Worm (Caenorhabditis elegans) whole organism, L4 larva: ENCODE results near the gene smg-8.

Experiments
- F26F4.8 ChIP-seq: fragments of 200-800 bp; sonication (Bioruptor generic); conservative IDR thresholded peaks from 2 replicates; pipeline ENCODE4 v1.3.6; 2022; ENCODE audit warnings: missing genetic modification characterization, missing compliant biosample characterization
- F37D6.2 ChIP-seq: sonication (generic microtip); optimal IDR thresholded peaks from 2 replicates; lab custom pipeline; 2016; ENCODE audit warnings: mild to moderate bottlenecking, missing genetic modification characterization, missing compliant biosample characterization
- F49E8.2 ChIP-seq: sonication (generic microtip); optimal IDR thresholded peaks from 2 replicates; lab custom pipeline; 2016; ENCODE audit warnings: missing compliant biosample characterization, mild to moderate bottlenecking, missing genetic modification characterization, borderline replicate concordance
- Y48G9A.11 ChIP-seq: fragments of 200-800 bp; sonication (Bioruptor generic); IDR thresholded peaks from 2 replicates; pipeline ENCODE4 v1.3.6; 2022; ENCODE audit warnings: missing genetic modification reagents, missing genetic modification characterization, missing compliant biosample characterization
- aha-1 ChIP-seq: fragments of 150-350 bp; peaks from one replicate; lab custom pipeline; 2014; ENCODE audit warnings: missing biosample characterization, missing genetic modification characterization
- arid-1 ChIP-seq: fragments of 200-800 bp; sonication (Bioruptor generic); conservative IDR thresholded peaks from 2 replicates; pipeline ENCODE4 v1.3.6; 2022; ENCODE audit warnings: missing genetic modification reagents, missing genetic modification characterization, missing compliant biosample characterization
- attf-4 ChIP-seq: sonication (generic microtip); optimal IDR thresholded peaks from 3 replicates; lab custom pipeline; 2017; ENCODE audit warnings: missing biosample characterization, missing genetic modification characterization
- ceh-28 ChIP-seq: fragments of 150-350 bp; optimal IDR thresholded peaks from 2 replicates; lab custom pipeline; 2014; ENCODE audit warnings: missing biosample characterization, missing genetic modification reagents, missing genetic modification characterization
- ceh-32 ChIP-seq: sonication (generic microtip); optimal IDR thresholded peaks from 2 replicates; lab custom pipeline; 2016; ENCODE audit warnings: mild to moderate bottlenecking, missing genetic modification characterization, missing compliant biosample characterization; ENCODE audit not compliant: poor library complexity
- ceh-44 ChIP-seq: fragments of 200-800 bp; sonication (Bioruptor generic); IDR thresholded peaks from 2 replicates; pipeline ENCODE4 v1.3.6; 2022; ENCODE audit warnings: missing genetic modification reagents, missing genetic modification characterization, missing compliant biosample characterization
- ces-1 ChIP-seq: fragments of 150-350 bp; sonication (generic microtip); optimal IDR thresholded peaks from 4 replicates; lab custom pipeline; 2014; ENCODE audit warnings: missing biosample characterization, missing genetic modification reagents, missing genetic modification characterization
- cey-2 ChIP-seq: sonication (generic microtip); optimal IDR thresholded peaks from 3 replicates; lab custom pipeline; 2017; ENCODE audit warnings: missing genetic modification characterization, mild to moderate bottlenecking, missing compliant biosample characterization, antibody characterized with exemption, borderline replicate concordance; ENCODE audit not compliant: insufficient read depth
- ctbp-1 ChIP-seq: fragments of 200-800 bp; sonication (Bioruptor generic); IDR thresholded peaks from 2 replicates; pipeline ENCODE4 v1.3.6; 2022; ENCODE audit warnings: missing genetic modification reagents, missing genetic modification characterization, missing compliant biosample characterization
- daf-16 ChIP-seq, 3 experiments: sonication (generic microtip); optimal IDR thresholded peaks; 2 replicates each; lab custom pipeline; 2016 to 2017; ENCODE audit warnings: missing genetic modification characterization in 3 of 3, missing genetic modification reagents in 3 of 3, mild to moderate bottlenecking in 2 of 3, missing compliant biosample characterization in 2 of 3, missing biosample characterization in 1 of 3, moderate library complexity in 1 of 3
- dmd-9 ChIP-seq: fragments of 200-800 bp; sonication (Bioruptor generic); IDR thresholded peaks from 2 replicates; pipeline ENCODE4 v1.3.6; 2022; ENCODE audit warnings: missing genetic modification reagents, missing genetic modification characterization, missing compliant biosample characterization
- egl-43 ChIP-seq: fragments of 200-800 bp; sonication (Bioruptor generic); IDR thresholded peaks from 2 replicates; pipeline ENCODE4 v1.3.6; 2022; ENCODE audit warnings: missing genetic modification reagents, missing genetic modification characterization, missing compliant biosample characterization
- fkh-10 ChIP-seq: fragments of 150-350 bp; optimal IDR thresholded peaks from 2 replicates; lab custom pipeline; 2014; ENCODE audit warnings: missing biosample characterization, missing genetic modification reagents, missing genetic modification characterization
- fos-1 ChIP-seq: fragments of 150-350 bp; optimal IDR thresholded peaks from 2 replicates; lab custom pipeline; 2014; ENCODE audit warnings: missing biosample characterization, missing genetic modification characterization
- hif-1 ChIP-seq, 2 experiments: sonication (generic microtip); optimal IDR thresholded peaks; 2 replicates each; lab custom pipeline; 2016 to 2017; ENCODE audit warnings: missing compliant biosample characterization in 2 of 2, missing genetic modification characterization in 2 of 2, missing genetic modification reagents in 2 of 2, missing genotype in 2 of 2, mild to moderate bottlenecking in 1 of 2
- hlh-30 ChIP-seq: sonication (generic microtip); optimal IDR thresholded peaks from 2 replicates; lab custom pipeline; 2017; ENCODE audit warnings: antibody characterized with exemption, mild to moderate bottlenecking, missing genetic modification characterization, missing compliant biosample characterization; ENCODE audit not compliant: insufficient read depth
- hmg-1.1 ChIP-seq: fragments of 200-800 bp; sonication (Bioruptor generic); IDR thresholded peaks from 2 replicates; pipeline ENCODE4 v1.3.6; 2022; ENCODE audit warnings: missing genetic modification reagents, missing genetic modification characterization, missing compliant biosample characterization
- lin-1 ChIP-seq: fragments of 200-800 bp; sonication (Bioruptor generic); IDR thresholded peaks from 2 replicates; pipeline ENCODE4 v1.3.6; 2022; ENCODE audit warnings: missing genetic modification reagents, missing genetic modification characterization, missing compliant biosample characterization
- lin-29 ChIP-seq: fragments of 200-800 bp; sonication (Bioruptor generic); IDR thresholded peaks from 2 replicates; pipeline ENCODE4 v1.3.6; 2022; ENCODE audit warnings: missing genetic modification reagents, missing genetic modification characterization, missing compliant biosample characterization
- lsy-2 ChIP-seq, 2 experiments: fragments of 150-350 bp in 1 of 2; sonication (generic microtip) in 1 of 2; optimal IDR thresholded peaks; 2 replicates each; lab custom pipeline; 2014 to 2017; ENCODE audit warnings: missing biosample characterization in 2 of 2, missing genetic modification characterization in 2 of 2
- madf-5 ChIP-seq, 2 experiments: fragments of 200-800 bp; sonication (Bioruptor generic); IDR thresholded peaks; 2 replicates each; pipeline ENCODE4 v1.3.6; 2022; ENCODE audit warnings: missing compliant biosample characterization in 2 of 2, missing genetic modification characterization in 2 of 2
- madf-9 ChIP-seq: fragments of 200-800 bp; sonication (Bioruptor generic); conservative IDR thresholded peaks from 2 replicates; pipeline ENCODE4 v1.3.6; 2022; ENCODE audit warnings: missing genetic modification reagents, missing genetic modification characterization, missing compliant biosample characterization
- mes-2 ChIP-seq: sonication (generic microtip); optimal IDR thresholded peaks from 2 replicates; lab custom pipeline; 2016; ENCODE audit warnings: missing genotype, mild to moderate bottlenecking, missing genetic modification characterization, missing compliant biosample characterization; ENCODE audit not compliant: poor library complexity, severe bottlenecking
- mxl-3 ChIP-seq: fragments of 200-800 bp; sonication (Bioruptor generic); optimal IDR thresholded peaks from 2 replicates; lab custom pipeline; 2018; ENCODE audit warnings: mild to moderate bottlenecking, missing genetic modification characterization, missing compliant biosample characterization
- nhr-10 ChIP-seq: fragments of 150-350 bp; optimal IDR thresholded peaks from 2 replicates; lab custom pipeline; 2014; ENCODE audit warnings: missing biosample characterization, missing genetic modification characterization
- nhr-6 ChIP-seq: fragments of 150-350 bp; optimal IDR thresholded peaks from 2 replicates; lab custom pipeline; 2014; ENCODE audit warnings: missing biosample characterization, missing genetic modification characterization
- nhr-77 ChIP-seq: fragments of 150-350 bp; optimal IDR thresholded peaks from 2 replicates; lab custom pipeline; 2014; ENCODE audit warnings: missing biosample characterization, missing genetic modification characterization
- php-3 ChIP-seq: fragments of 200-800 bp; sonication (Bioruptor generic); IDR thresholded peaks from 2 replicates; pipeline ENCODE4 v1.3.6; 2022; ENCODE audit warnings: missing genetic modification reagents, missing genetic modification characterization, missing compliant biosample characterization
- saeg-2 ChIP-seq: fragments of 200-800 bp; sonication (Bioruptor generic); IDR thresholded peaks from 2 replicates; pipeline ENCODE4 v1.3.6; 2022; ENCODE audit warnings: missing genetic modification reagents, missing genetic modification characterization, missing compliant biosample characterization
- sdz-12 ChIP-seq: fragments of 200-800 bp; sonication (Bioruptor generic); optimal IDR thresholded peaks from 2 replicates; lab custom pipeline; 2018; ENCODE audit warnings: mild to moderate bottlenecking, missing genetic modification characterization, missing compliant biosample characterization
- set-16 ChIP-seq: fragments of 200-800 bp; sonication (Bioruptor generic); IDR thresholded peaks from 2 replicates; pipeline ENCODE4 v1.3.6; 2022; ENCODE audit warnings: missing genetic modification reagents, missing genetic modification characterization, missing compliant biosample characterization
- snpc-1.2 ChIP-seq: fragments of 200-800 bp; sonication (Bioruptor generic); IDR thresholded peaks from 2 replicates; pipeline ENCODE4 v1.3.6; 2022; ENCODE audit warnings: missing genetic modification reagents, missing genetic modification characterization, missing compliant biosample characterization
- spr-1 ChIP-seq: sonication (generic microtip); optimal IDR thresholded peaks from 2 replicates; lab custom pipeline; 2016; ENCODE audit warnings: mild to moderate bottlenecking, missing genetic modification characterization, missing compliant biosample characterization
- tag-97 ChIP-seq: fragments of 200-800 bp; sonication (Bioruptor generic); IDR thresholded peaks from 2 replicates; pipeline ENCODE4 v1.3.6; 2022; ENCODE audit warnings: missing genetic modification characterization, missing compliant biosample characterization
- unc-62 ChIP-seq, 3 experiments: fragments of 150-350 bp in 1 of 3; sonication (generic microtip); optimal IDR thresholded peaks in 2 of 3; peaks in 1 of 3; 1 replicate in 1 of 3; 2 replicates in 2 of 3; lab custom pipeline; 2014 to 2017; ENCODE audit warnings: missing biosample characterization in 3 of 3, missing genetic modification characterization in 3 of 3, missing genetic modification reagents in 3 of 3, missing genotype in 1 of 3
- vab-7 ChIP-seq: fragments of 200-800 bp; sonication (Bioruptor generic); IDR thresholded peaks from 2 replicates; pipeline ENCODE4 v1.3.6; 2022; ENCODE audit warnings: missing genetic modification reagents, missing genetic modification characterization, missing compliant biosample characterization

Gene smg-8

DNA sequence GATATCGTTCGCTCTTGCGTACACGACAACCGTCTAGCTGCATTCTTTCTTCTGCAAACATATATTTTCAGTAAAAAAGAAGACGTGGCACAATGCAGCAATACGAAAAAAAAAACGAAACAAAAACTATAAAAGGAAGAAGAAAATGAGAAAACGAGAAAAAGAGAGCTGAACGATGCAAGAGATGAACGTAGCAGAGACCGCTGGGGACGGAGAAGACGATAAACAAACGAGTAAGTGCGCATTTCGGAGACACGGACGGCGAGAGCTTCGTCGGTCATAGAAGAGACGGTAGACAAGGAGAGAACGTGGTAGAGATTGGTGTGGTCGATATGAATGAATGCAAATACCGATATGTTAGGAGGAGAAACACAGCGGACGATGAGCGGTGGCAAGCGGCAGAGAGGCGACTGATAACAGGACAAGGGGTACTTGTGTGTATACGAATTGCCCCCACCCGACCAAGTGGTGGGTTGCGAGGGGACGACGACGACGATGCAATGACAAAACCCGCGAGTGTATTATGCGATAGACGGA, 3.2 kb upstream of the smg-8 start, which contains the start of gene K04B12.2 (continued):
- TF ChIP-seq unc-62 (GFP tag; optimal IDR thresholded peaks at IDR 0.05 in 1 of 2; lab: Kevin White, UChicago): peak in 1 of 2 experiments; percentile 51
- no peak for TF ChIP-seq unc-62 (tag; optimal IDR thresholded peaks at IDR 0.05; lab: Kevin White, UChicago)
- no peak for TF ChIP-seq cey-2
- peak; percentile 16 to 62 for TF ChIP-seq daf-16 (GFP tag; optimal IDR thresholded peaks at IDR 0.05; lab: Kevin White, UChicago)
- TF ChIP-seq daf-16 (tag; optimal IDR thresholded peaks at IDR 0.05; lab: Kevin White, UChicago): peak; percentile 90

DNA sequence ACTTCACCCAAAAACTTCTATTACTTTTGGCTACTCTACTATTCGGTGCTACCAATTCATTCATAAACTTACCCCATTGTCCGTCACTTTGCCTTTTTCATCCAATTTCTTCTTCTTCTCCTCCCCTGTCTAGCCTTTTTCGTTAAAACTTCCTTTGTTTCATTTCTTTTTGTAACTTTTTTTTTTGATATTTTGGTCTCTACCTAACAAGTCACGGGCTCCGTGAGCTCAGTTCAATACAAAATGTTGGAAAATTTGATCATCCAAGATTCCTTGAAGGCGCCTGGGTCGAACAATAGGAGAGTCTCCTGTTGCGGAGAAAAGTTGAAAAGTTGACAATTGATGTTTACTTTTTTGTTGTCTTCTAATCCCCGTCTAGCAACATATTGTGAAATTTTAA, 10.7 kb downstream of the smg-8 start:
- TF ChIP-seq aha-1 (tag; lab: Kevin White, UChicago) (peak; percentile 50), hmg-1.1 (no peak), tag-97 (GFP tag; lab: Robert Waterston, UW) (no peak), spr-1 (no peak), cey-2 (no peak), dmd-9 (GFP tag; lab: Robert Waterston, UW) (no peak), fkh-10 (GFP tag; lab: Kevin White, UChicago) (peak; percentile 45), madf-5 (GFP tag; IDR thresholded peaks at IDR 0.05; lab: Robert Waterston, UW) (no peak), F49E8.2 (tag; lab: Kevin White, UChicago) (no peak)
- TF ChIP-seq, all 104 proteins: peak for 2

DNA sequence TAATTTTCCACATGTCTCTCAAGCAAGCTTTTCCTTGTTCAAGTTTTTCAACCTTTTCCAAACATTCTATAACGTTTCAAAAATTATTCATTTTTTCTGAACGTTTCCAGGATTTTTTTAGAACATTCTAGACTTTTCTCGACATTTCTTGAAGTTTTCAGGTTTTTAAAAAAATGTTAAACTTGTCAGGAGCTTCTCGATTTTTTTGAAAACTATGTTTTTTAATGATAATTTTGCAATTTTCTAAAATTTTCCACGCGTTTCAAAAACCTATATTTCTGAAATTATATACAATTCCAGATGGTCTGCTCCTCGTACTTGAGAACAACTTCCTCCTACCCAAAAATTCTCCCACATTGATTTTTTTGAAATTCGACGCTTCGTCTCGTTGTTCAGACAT, 14.1 kb downstream of the smg-8 start, which contains the start of gene dmsr-6:
TSS of gene dmsr-6 (plus strand) at position 301 of the 400 bp plus-strand sequence.
- TF ChIP-seq lin-29 (GFP tag; lab: Robert Waterston, UW): no peak
- TF ChIP-seq sdz-12 (GFP tag; lab: Kevin White, UChicago): no peak
- TF ChIP-seq mxl-3 (GFP tag; lab: Kevin White, UChicago): no peak
- TF ChIP-seq php-3: no peak
- TF ChIP-seq Y48G9A.11 (GFP tag; lab: Robert Waterston, UW): no peak
- no peak for TF ChIP-seq attf-4 (tag; lab: Kevin White, UChicago)
- no peak for TF ChIP-seq nhr-77 (tag; lab: Kevin White, UChicago)
- no peak for TF ChIP-seq madf-9 (GFP tag; lab: Robert Waterston, UW)
- TF ChIP-seq arid-1: no peak
- no peak for TF ChIP-seq ctbp-1
- TF ChIP-seq nhr-10: no peak

DNA sequence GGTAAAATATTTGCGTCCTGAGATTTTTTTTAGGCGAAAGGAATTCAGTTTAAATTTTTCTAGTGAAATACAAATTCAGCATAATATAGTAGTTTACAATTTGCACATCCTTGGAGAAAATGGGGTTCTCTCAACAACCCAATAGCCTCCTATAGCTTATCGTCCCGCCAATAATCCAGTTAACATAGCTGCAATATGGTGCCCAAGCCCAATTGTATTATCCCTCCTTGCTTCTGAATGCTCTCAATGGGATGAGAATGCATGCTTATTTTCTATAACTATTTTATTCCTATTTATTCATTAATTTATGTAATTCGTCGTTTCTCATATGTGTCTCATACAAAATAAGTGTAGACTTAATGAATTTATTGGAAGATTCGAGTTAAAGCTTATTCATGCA, 28.8 kb downstream of the smg-8 start:
- no peak for TF ChIP-seq vab-7 (GFP tag; lab: Robert Waterston, UW)
- TF ChIP-seq snpc-1.2 (GFP tag; lab: Robert Waterston, UW): no peak
- no peak for TF ChIP-seq lin-1
- TF ChIP-seq ceh-44 (GFP tag; lab: Robert Waterston, UW): no peak
- no peak for TF ChIP-seq aha-1 (tag; lab: Kevin White, UChicago)
- no peak for TF ChIP-seq egl-43 (GFP tag; lab: Robert Waterston, UW)
- no peak for TF ChIP-seq saeg-2
- no peak for TF ChIP-seq F26F4.8 (GFP tag; lab: Robert Waterston, UW)
- no peak for TF ChIP-seq F37D6.2
- no peak for TF ChIP-seq ceh-28 (tag; lab: Kevin White, UChicago)

DNA sequence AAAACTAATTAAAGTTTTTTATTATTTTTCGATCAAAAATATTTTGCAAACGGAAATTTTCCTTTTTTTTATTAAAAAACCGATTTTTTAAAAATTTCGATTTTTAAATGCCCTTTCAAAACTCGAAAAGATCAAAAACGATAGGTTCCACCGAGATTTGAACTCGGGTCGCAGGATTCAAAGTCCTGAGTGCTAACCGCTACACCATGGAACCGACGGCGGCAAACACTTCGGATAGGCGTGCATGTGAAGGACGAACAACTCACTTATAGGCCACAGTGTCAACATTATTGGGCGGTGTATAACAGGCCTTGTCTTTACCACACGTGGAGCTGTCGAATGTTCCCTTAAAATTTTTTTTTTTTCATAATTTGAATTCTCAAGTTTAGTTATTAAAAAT, 33.5 kb downstream of the smg-8 start:
- TF ChIP-seq hif-1 (tag; optimal IDR thresholded peaks at IDR 0.05; lab: Kevin White, UChicago): no peak
- TF ChIP-seq mes-2 (tag; lab: Kevin White, UChicago): peak; percentile 71
- no peak for TF ChIP-seq ces-1
- TF ChIP-seq lsy-2 (tag; optimal IDR thresholded peaks at IDR 0.05; lab: Kevin White, UChicago): peak in 1 of 2 experiments; percentile 16
- TF ChIP-seq spr-1: no peak
- TF ChIP-seq nhr-6 (tag; lab: Kevin White, UChicago): peak; percentile 9
- no peak for TF ChIP-seq lin-29 (GFP tag; lab: Robert Waterston, UW)
- TF ChIP-seq php-3: peak; percentile 19; the same call in 1 of the 2 replicates
- TF ChIP-seq daf-16 (GFP tag; optimal IDR thresholded peaks at IDR 0.05; lab: Kevin White, UChicago): no peak
- peak; percentile 64 for TF ChIP-seq daf-16 (tag; optimal IDR thresholded peaks at IDR 0.05; lab: Kevin White, UChicago)
- no peak for TF ChIP-seq fos-1 (tag; lab: Kevin White, UChicago)
- TF ChIP-seq aha-1 (tag; lab: Kevin White, UChicago): peak; percentile 54
- no peak for TF ChIP-seq ceh-32 (tag; lab: Kevin White, UChicago)
- 0 out of 4 replicates have a peak, but pooled peaks of 1 of the 2 experiments have one; percentile 20 for TF ChIP-seq madf-5 (GFP tag; IDR thresholded peaks at IDR 0.05; lab: Robert Waterston, UW)
- TF ChIP-seq hlh-30 (tag; lab: Kevin White, UChicago): peak; percentile 28
- no peak for TF ChIP-seq Y48G9A.11 (GFP tag; lab: Robert Waterston, UW)
- TF ChIP-seq madf-9 (GFP tag; lab: Robert Waterston, UW): 0 out of 2 replicates have a peak, but pooled peaks have one; percentile 27
- no peak for TF ChIP-seq set-16
- TF ChIP-seq nhr-77 (tag; lab: Kevin White, UChicago): peak; percentile 58
